Fruit fly (Drosophila melanogaster): ENCODE data around the gene CG4972.

DNA sequence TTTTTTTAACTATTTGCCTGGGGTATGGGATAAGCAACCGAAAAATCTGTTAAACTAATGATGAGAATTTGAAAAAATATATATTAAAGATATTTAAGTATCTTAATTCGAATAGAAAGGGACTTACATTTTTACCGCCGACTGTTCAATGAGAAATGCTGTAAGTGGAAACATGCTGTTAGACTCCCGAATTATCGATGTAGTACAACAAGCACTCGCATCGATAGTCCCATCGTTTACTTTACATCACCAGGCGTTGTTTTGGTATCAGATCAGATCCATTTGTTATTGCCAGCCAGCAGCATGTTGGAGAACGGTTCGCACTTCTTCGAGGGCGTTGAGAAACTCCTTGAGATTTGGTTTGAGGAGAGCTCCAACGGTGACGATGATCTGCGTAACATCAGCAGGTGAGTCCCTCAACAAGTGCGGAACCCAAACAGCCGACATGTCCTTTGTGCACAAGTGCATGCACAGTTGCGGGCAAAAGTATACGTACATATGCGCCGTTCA is 24.7 kb downstream of the CG4972 start, which contains the start of gene SamDC:
- no peak for TF ChIP-seq CG4318 (GFP tag; optimal IDR thresholded peaks at IDR 0.05)
- TF ChIP-seq Sox102F (GFP tag; optimal IDR thresholded peaks at IDR 0.05) = peak; percentile 8
- no peak for TF ChIP-seq CG10669 (GFP tag; optimal IDR thresholded peaks at IDR 0.05)
- no peak for TF ChIP-seq Blimp-1 (GFP tag; optimal IDR thresholded peaks at IDR 0.05)
- TF ChIP-seq CG3032 (tag; optimal IDR thresholded peaks at IDR 0.05) = peak; percentile 38
- no peak for TF ChIP-seq dac (GFP tag; optimal IDR thresholded peaks at IDR 0.05)
- TF ChIP-seq Gug (GFP tag; IDR thresholded peaks at IDR 0.05) = no peak
- no peak for TF ChIP-seq eg (GFP tag; IDR thresholded peaks at IDR 0.05)
- no peak for TF ChIP-seq CG6276 (GFP tag; optimal IDR thresholded peaks at IDR 0.05)
- no peak for TF ChIP-seq Hr38 (GFP tag; optimal IDR thresholded peaks at IDR 0.05)
- no peak for TF ChIP-seq CG7368 (GFP tag; optimal IDR thresholded peaks at IDR 0.05)
- peak in 1 of 2 experiments; percentile 33 for TF ChIP-seq salr (GFP tag; optimal IDR thresholded peaks at IDR 0.05)
